Worm (Caenorhabditis elegans): ENCODE measurements around the gene F07G6.2.
"Not testable (repeated sequence)": the region's sequence is repeated elsewhere in the genome, so short reads cannot be mapped to it uniquely, and the experiment has no call there.

Gene F07G6.2

ce11 chrX:1727056-1727455, at the start of gene F07G6.2:
F07G6.2 (plus strand) TSS chrX:1727356.
- no peak for TF ChIP-seq nhr-77 (tag; optimal IDR thresholded peaks at IDR 0.05)
- no peak for TF ChIP-seq nhr-12 (tag; optimal IDR thresholded peaks at IDR 0.05)
- no peak for TF ChIP-seq lin-39 (tag; optimal IDR thresholded peaks at IDR 0.05)
- TF ChIP-seq lin-13 (GFP tag; optimal IDR thresholded peaks at IDR 0.05) = no peak
- TF ChIP-seq ztf-11 (tag; optimal IDR thresholded peaks at IDR 0.05) = no peak
- TF ChIP-seq egl-27 (tag; optimal IDR thresholded peaks at IDR 0.05) = no peak
- no peak for TF ChIP-seq nhr-11 (tag; optimal IDR thresholded peaks at IDR 0.05)
- no peak for TF ChIP-seq nhr-237 (tag; optimal IDR thresholded peaks at IDR 0.05)
- TF ChIP-seq lin-11 (tag; optimal IDR thresholded peaks at IDR 0.05) = no peak
- TF ChIP-seq Y55F3AM.14 (GFP tag; optimal IDR thresholded peaks at IDR 0.05) = no peak
- TF ChIP-seq F13H6.1 (tag; optimal IDR thresholded peaks at IDR 0.05) = no peak
- TF ChIP-seq nhr-129 (tag; optimal IDR thresholded peaks at IDR 0.05) = no peak
- TF ChIP-seq elt-1 (tag; optimal IDR thresholded peaks at IDR 0.05) = no peak

- TF ChIP-seq fos-1 (tag; optimal IDR thresholded peaks at IDR 0.05) = no peak
- TF ChIP-seq elt-1 (tag; optimal IDR thresholded peaks at IDR 0.05) = no peak
These were observed 49.1 kb upstream of the F07G6.2 start, which contains the start of gene fbxa-170 for ce11 chrX:1678021-1678420. fbxa-170 (minus strand) TSS chrX:1678121.

- TF ChIP-seq R02D3.7 (tag; optimal IDR thresholded peaks at IDR 0.05) (no peak), mab-5 (tag; optimal IDR thresholded peaks at IDR 0.05) (no peak), nhr-237 (tag; optimal IDR thresholded peaks at IDR 0.05) (no peak), nhr-11 (tag; optimal IDR thresholded peaks at IDR 0.05) (no peak), nhr-23 (tag; optimal IDR thresholded peaks at IDR 0.05) (no peak), Y55F3AM.14 (GFP tag; optimal IDR thresholded peaks at IDR 0.05) (no peak), egl-27 (tag; optimal IDR thresholded peaks at IDR 0.05) (no peak), zag-1 (tag; optimal IDR thresholded peaks at IDR 0.05) (no peak), C34F6.9 (tag; optimal IDR thresholded peaks at IDR 0.05) (no peak), ceh-82 (tag; optimal IDR thresholded peaks at IDR 0.05) (no peak), nhr-12 (tag; optimal IDR thresholded peaks at IDR 0.05) (no peak), ztf-4 (tag; optimal IDR thresholded peaks at IDR 0.05) (no peak), peb-1 (tag; optimal IDR thresholded peaks at IDR 0.05) (no peak), fos-1 (tag; optimal IDR thresholded peaks at IDR 0.05) (no peak), sma-9 (GFP tag; optimal IDR thresholded peaks at IDR 0.05) (no peak), sma-9 (tag; optimal IDR thresholded peaks at IDR 0.05) (no peak), nhr-25 (tag; optimal IDR thresholded peaks at IDR 0.05) (no peak), lin-11 (tag; optimal IDR thresholded peaks at IDR 0.05) (no peak), F13H6.1 (tag; optimal IDR thresholded peaks at IDR 0.05) (no peak), unc-39 (tag; optimal IDR thresholded peaks at IDR 0.05) (no peak), nhr-129 (tag; optimal IDR thresholded peaks at IDR 0.05) (no peak)
These were observed 44.6 kb upstream of the F07G6.2 start, which contains the start of gene meg-4 for ce11 chrX:1682558-1682957. meg-4 (plus strand) TSS chrX:1682954.

ce11 chrX:1687079-1687478, 40.1 kb upstream of the F07G6.2 start, which contains the start of gene C36C9.11:
C36C9.11 (plus strand) TSS chrX:1687379.
- not testable (repeated sequence) for TF ChIP-seq blmp-1 (tag; optimal IDR thresholded peaks at IDR 0.05; ENCODE audit: insufficient read depth); unc-39 (tag; optimal IDR thresholded peaks at IDR 0.05); C34F6.9 (tag; optimal IDR thresholded peaks at IDR 0.05)

ce11 chrX:1689996-1690395, 37.2 kb upstream of the F07G6.2 start, which contains the start of gene C36C9.12:
C36C9.12 (minus strand) TSS chrX:1690096.
- not testable (repeated sequence) for TF ChIP-seq ztf-11 (tag; optimal IDR thresholded peaks at IDR 0.05); mbf-1 (tag; optimal IDR thresholded peaks at IDR 0.05); unc-55 (GFP tag; optimal IDR thresholded peaks at IDR 0.05)

- TF ChIP-seq nhr-25, aly-2, zag-1 (tag; optimal IDR thresholded peaks at IDR 0.05): not testable (repeated sequence)
These were observed 36.3 kb upstream of the F07G6.2 start, which contains the start of gene C36C9.6 for ce11 chrX:1690894-1691293. C36C9.6 (minus strand) TSS chrX:1690994.

ce11 chrX:1696879-1697278, 30.3 kb upstream of the F07G6.2 start, which contains the start of gene C36C9.4:
C36C9.4 (minus strand) TSS chrX:1696979.
- TF ChIP-seq sma-9 (GFP tag; optimal IDR thresholded peaks at IDR 0.05); sma-9 (tag; optimal IDR thresholded peaks at IDR 0.05); F13H6.1 (tag; optimal IDR thresholded peaks at IDR 0.05); zag-1 (tag; optimal IDR thresholded peaks at IDR 0.05): not testable (repeated sequence)
